Fruit fly (Drosophila melanogaster) whole organism, adult: ENCODE data around the gene CG14089.

ENCODE experiments used
- CG11617 ChIP-seq: fragments of 200-800 bp; sonication (Bioruptor generic); optimal IDR thresholded peaks from 2 replicates; lab custom pipeline; 2017; ENCODE audit warnings: mild to moderate bottlenecking, missing biosample characterization, missing genetic modification reagents, missing genetic modification characterization
- CG12768 ChIP-seq: fragments of 200-800 bp; sonication (Bioruptor generic); optimal IDR thresholded peaks from 2 replicates; lab custom pipeline; 2017; ENCODE audit warnings: missing biosample characterization, missing genetic modification characterization, mild to moderate bottlenecking, moderate library complexity, missing genetic modification reagents
- CG14711 ChIP-seq: fragments of 200-800 bp; sonication (Bioruptor generic); optimal IDR thresholded peaks from 2 replicates; lab custom pipeline; 2018; ENCODE audit warnings: missing biosample characterization, mild to moderate bottlenecking, missing genetic modification characterization, moderate library complexity
- CG1620 ChIP-seq: fragments of 200-800 bp; sonication (Bioruptor generic); optimal IDR thresholded peaks from 2 replicates; lab custom pipeline; 2016; ENCODE audit warnings: missing biosample characterization, missing genetic modification characterization
- CG33017 ChIP-seq: fragments of 200-800 bp; sonication (Bioruptor generic); optimal IDR thresholded peaks from 2 replicates; lab custom pipeline; 2018; ENCODE audit warnings: missing biosample characterization, mild to moderate bottlenecking, missing genetic modification characterization, moderate library complexity
- CG5204 ChIP-seq: fragments of 200-800 bp; sonication (Bioruptor generic); optimal IDR thresholded peaks from 2 replicates; lab custom pipeline; 2016; ENCODE audit warnings: missing biosample characterization, missing genetic modification characterization
- CG7045 ChIP-seq: fragments of 200-800 bp; sonication (Bioruptor generic); optimal IDR thresholded peaks from 2 replicates; lab custom pipeline; 2017; ENCODE audit warnings: missing biosample characterization, mild to moderate bottlenecking, missing genetic modification characterization
- CG7101 ChIP-seq: fragments of 200-800 bp; sonication (Bioruptor generic); optimal IDR thresholded peaks from 2 replicates; lab custom pipeline; 2018; ENCODE audit warnings: missing biosample characterization, mild to moderate bottlenecking, missing genetic modification characterization, moderate library complexity
- Clk ChIP-seq: fragments of 200-800 bp; sonication (Bioruptor generic); optimal IDR thresholded peaks from 2 replicates; lab custom pipeline; 2017; ENCODE audit warnings: missing biosample characterization, missing genetic modification characterization
- Crg-1 ChIP-seq: fragments of 200-800 bp; sonication (Bioruptor generic); optimal IDR thresholded peaks from 2 replicates; lab custom pipeline; 2016; ENCODE audit warnings: missing biosample characterization, missing genetic modification characterization
- Hr96 ChIP-seq: fragments of 200-800 bp; sonication (Bioruptor generic); optimal IDR thresholded peaks from 2 replicates; lab custom pipeline; 2016; ENCODE audit warnings: missing biosample characterization, missing genetic modification characterization
- Mnt ChIP-seq: fragments of 200-800 bp; sonication (Bioruptor generic); optimal IDR thresholded peaks from 2 replicates; lab custom pipeline; 2016; ENCODE audit warnings: missing biosample characterization, mild to moderate bottlenecking, missing genetic modification characterization
- bab1 ChIP-seq: fragments of 200-800 bp; sonication (Bioruptor generic); optimal IDR thresholded peaks from 3 replicates; lab custom pipeline; 2019; ENCODE audit warnings: missing biosample characterization, mild to moderate bottlenecking, missing genetic modification characterization, moderate library complexity
- cic ChIP-seq: fragments of 200-800 bp; sonication (Bioruptor generic); optimal IDR thresholded peaks from 2 replicates; lab custom pipeline; 2017; ENCODE audit warnings: missing biosample characterization, mild to moderate bottlenecking, missing genetic modification characterization, moderate library complexity
- cnc ChIP-seq, 2 experiments: fragments of >200 bp; optimal IDR thresholded peaks; 2 replicates each; lab custom pipeline; 2017
- kay ChIP-seq: fragments of 200-800 bp; sonication (Bioruptor generic); peaks from one replicate; lab custom pipeline; 2016; ENCODE audit warnings: missing biosample characterization, missing genetic modification characterization, borderline replicate concordance
- ovo ChIP-seq: fragments of 200-800 bp; sonication (Bioruptor generic); optimal IDR thresholded peaks from 2 replicates; lab custom pipeline; 2016; ENCODE audit warnings: missing biosample characterization, missing genetic modification characterization
- pad ChIP-seq: fragments of 200-800 bp; sonication (Bioruptor generic); optimal IDR thresholded peaks from 3 replicates; lab custom pipeline; 2017; ENCODE audit warnings: missing biosample characterization, missing genetic modification characterization, mild to moderate bottlenecking, moderate library complexity, missing genetic modification reagents
- tj ChIP-seq: fragments of 200-800 bp; sonication (Bioruptor generic); optimal IDR thresholded peaks from 3 replicates; lab custom pipeline; 2017; ENCODE audit warnings: missing biosample characterization, mild to moderate bottlenecking, missing genetic modification characterization, moderate library complexity
- toe ChIP-seq: fragments of 200-800 bp; sonication (Bioruptor generic); optimal IDR thresholded peaks from 2 replicates; lab custom pipeline; 2016; ENCODE audit warnings: missing biosample characterization, missing genetic modification characterization

Gene CG14089

dm6 chr3L:19280700-19281099 lies at the start of gene CG14089:
Gene CG14089, minus strand, starts transcription at chr3L:19280800.
- TF ChIP-seq pad (GFP tag; lab: Kevin White, UChicago), result no peak
- TF ChIP-seq Crg-1 (GFP tag; lab: Kevin White, UChicago), result no peak
- no peak for TF ChIP-seq CG7101 (tag; lab: Kevin White, UChicago)
- no peak for TF ChIP-seq CG14711 (tag; lab: Kevin White, UChicago)
- no peak for TF ChIP-seq Mnt
- TF ChIP-seq kay (GFP tag; lab: Kevin White, UChicago), result no peak
- no peak for TF ChIP-seq cnc (optimal IDR thresholded peaks at IDR 0.05; lab: Kevin White, UChicago)
- no peak for TF ChIP-seq toe (GFP tag; lab: Kevin White, UChicago)
- TF ChIP-seq bab1, result no peak
- TF ChIP-seq CG11617 (GFP tag; lab: Kevin White, UChicago), result no peak
- TF ChIP-seq Clk (GFP tag; lab: Kevin White, UChicago), result no peak
- TF ChIP-seq ovo (GFP tag; lab: Kevin White, UChicago), result no peak
- no peak for TF ChIP-seq CG33017 (tag; lab: Kevin White, UChicago)
- no peak for TF ChIP-seq tj (GFP tag; lab: Kevin White, UChicago)
- TF ChIP-seq CG12768, result no peak
- no peak for TF ChIP-seq CG5204 (GFP tag; lab: Kevin White, UChicago)
- TF ChIP-seq Hr96, result no peak
- TF ChIP-seq CG7045, result no peak

- TF ChIP-seq bab1, result no peak
- no peak for TF ChIP-seq CG1620
- no peak for TF ChIP-seq kay (GFP tag; lab: Kevin White, UChicago)
- TF ChIP-seq CG14711 (tag; lab: Kevin White, UChicago), result no peak
- no peak for TF ChIP-seq CG11617 (GFP tag; lab: Kevin White, UChicago)
- no peak for TF ChIP-seq cnc (optimal IDR thresholded peaks at IDR 0.05; lab: Kevin White, UChicago)
- TF ChIP-seq toe (GFP tag; lab: Kevin White, UChicago), result no peak
- no peak for TF ChIP-seq tj (GFP tag; lab: Kevin White, UChicago)
- no peak for TF ChIP-seq CG7101 (tag; lab: Kevin White, UChicago)
- no peak for TF ChIP-seq pad (GFP tag; lab: Kevin White, UChicago)
Observed at dm6 chr3L:19329499-19329898, 48.9 kb upstream of the CG14089 start.

dm6 chr3L:19328076-19328475 lies 47.5 kb upstream of the CG14089 start:
- TF ChIP-seq CG7101 (tag; lab: Kevin White, UChicago), result no peak
- TF ChIP-seq CG14711 (tag; lab: Kevin White, UChicago), result no peak
- no peak for TF ChIP-seq bab1
- no peak for TF ChIP-seq Crg-1 (GFP tag; lab: Kevin White, UChicago)
- TF ChIP-seq toe (GFP tag; lab: Kevin White, UChicago), result no peak
- no peak for TF ChIP-seq CG7045
- TF ChIP-seq CG1620, result no peak
- no peak for TF ChIP-seq CG33017 (tag; lab: Kevin White, UChicago)
- TF ChIP-seq CG5204 (GFP tag; lab: Kevin White, UChicago), result no peak
- TF ChIP-seq Mnt, result no peak

dm6 chr3L:19327223-19327622 lies 46.6 kb upstream of the CG14089 start:
- TF ChIP-seq Clk (GFP tag; lab: Kevin White, UChicago) (no peak), ovo (GFP tag; lab: Kevin White, UChicago) (no peak), CG33017 (tag; lab: Kevin White, UChicago) (no peak), CG7101 (tag; lab: Kevin White, UChicago) (no peak), bab1 (no peak), tj (GFP tag; lab: Kevin White, UChicago) (no peak), CG5204 (GFP tag; lab: Kevin White, UChicago) (no peak), CG14711 (tag; lab: Kevin White, UChicago) (no peak), Mnt (no peak), CG11617 (GFP tag; lab: Kevin White, UChicago) (no peak), Hr96 (no peak), CG7045 (no peak), CG1620 (no peak), cnc (optimal IDR thresholded peaks at IDR 0.05; lab: Kevin White, UChicago) (no peak), Crg-1 (GFP tag; lab: Kevin White, UChicago) (no peak), kay (GFP tag; lab: Kevin White, UChicago) (no peak), toe (GFP tag; lab: Kevin White, UChicago) (no peak)

- TF ChIP-seq CG7101 (tag; lab: Kevin White, UChicago) (no peak), toe (GFP tag; lab: Kevin White, UChicago) (no peak), cnc (optimal IDR thresholded peaks at IDR 0.05; lab: Kevin White, UChicago) (no peak), CG5204 (GFP tag; lab: Kevin White, UChicago) (no peak), CG1620 (no peak), Mnt (no peak)
Observed at dm6 chr3L:19326029-19326428, 45.4 kb upstream of the CG14089 start.

dm6 chr3L:19316638-19317037 lies 36.0 kb upstream of the CG14089 start:
- TF ChIP-seq CG11617 (GFP tag; lab: Kevin White, UChicago) (no peak), Clk (GFP tag; lab: Kevin White, UChicago) (no peak), cic (no peak), cnc (optimal IDR thresholded peaks at IDR 0.05; lab: Kevin White, UChicago) (no peak), bab1 (no peak), CG7101 (tag; lab: Kevin White, UChicago) (no peak), ovo (GFP tag; lab: Kevin White, UChicago) (no peak), CG12768 (no peak), pad (GFP tag; lab: Kevin White, UChicago) (no peak), CG33017 (tag; lab: Kevin White, UChicago) (no peak), CG5204 (GFP tag; lab: Kevin White, UChicago) (no peak), Crg-1 (GFP tag; lab: Kevin White, UChicago) (no peak), Hr96 (no peak), tj (GFP tag; lab: Kevin White, UChicago) (no peak), kay (GFP tag; lab: Kevin White, UChicago) (no peak), toe (GFP tag; lab: Kevin White, UChicago) (no peak), CG7045 (no peak), CG14711 (tag; lab: Kevin White, UChicago) (no peak)
